Worm (Caenorhabditis elegans): Measurements from ENCODE around the gene lelo-4.

Gene lelo-4

ce11 chrII:5702611-5703192 is 12.0 kb upstream of the lelo-4 start (continued):
- TF ChIP-seq ctbp-1 (GFP tag; IDR thresholded peaks at IDR 0.05) (no peak), zip-2 (tag; optimal IDR thresholded peaks at IDR 0.05) (no peak)

DNA sequence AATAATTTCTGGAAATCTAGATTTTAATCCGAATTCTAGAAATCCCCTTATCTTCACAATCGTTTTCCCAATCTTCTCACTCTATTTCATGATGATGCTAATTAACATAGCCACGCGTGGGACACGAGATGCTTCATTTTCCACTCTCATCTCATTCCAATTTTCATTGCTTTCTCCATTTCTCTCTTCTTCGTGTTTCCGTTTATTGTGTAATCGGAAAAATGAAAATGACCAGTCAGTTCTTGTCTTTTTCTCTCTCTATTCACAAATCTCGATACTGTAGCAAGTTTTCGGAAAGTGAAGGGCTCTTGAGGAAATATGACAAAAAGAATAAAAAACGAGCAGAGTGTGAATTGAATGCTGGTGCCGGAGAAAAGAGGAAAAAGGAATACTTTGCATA is 10.2 kb upstream of the lelo-4 start:
- TF ChIP-seq nhr-76 (tag; optimal IDR thresholded peaks at IDR 0.05) (no peak), unc-130 (GFP tag; optimal IDR thresholded peaks at IDR 0.05) (no peak), nhr-237 (tag; optimal IDR thresholded peaks at IDR 0.05) (no peak), daf-8 (GFP tag; IDR thresholded peaks at IDR 0.05) (no peak), zfp-2 (tag; optimal IDR thresholded peaks at IDR 0.05) (no peak), nhr-11 (tag; optimal IDR thresholded peaks at IDR 0.05) (no peak), lin-39 (tag; optimal IDR thresholded peaks at IDR 0.05) (no peak), daf-12 (tag; optimal IDR thresholded peaks at IDR 0.05) (no peak), lsy-2 (tag; optimal IDR thresholded peaks at IDR 0.05) (peak in 1 of 2 experiments; percentile 14), egl-43 (GFP tag; IDR thresholded peaks at IDR 0.05) (no peak), lin-38 (GFP tag; IDR thresholded peaks at IDR 0.05) (no peak), lim-7 (GFP tag; IDR thresholded peaks at IDR 0.05) (no peak), mxl-3 (GFP tag; optimal IDR thresholded peaks at IDR 0.05) (peak; percentile 27), hlh-30 (tag; optimal IDR thresholded peaks at IDR 0.05; ENCODE audit: insufficient read depth) (peak; percentile 25), mdl-1 (tag; optimal IDR thresholded peaks at IDR 0.05) (no peak), egl-27 (tag; optimal IDR thresholded peaks at IDR 0.05) (no peak), Y105C5A.15 (GFP tag; IDR thresholded peaks at IDR 0.05) (no peak), dmd-9 (GFP tag; IDR thresholded peaks at IDR 0.05) (no peak), daf-19 (GFP tag; conservative IDR thresholded peaks at IDR 0.05) (no peak), snpc-1.2 (GFP tag; IDR thresholded peaks at IDR 0.05) (no peak), madf-5 (GFP tag; IDR thresholded peaks at IDR 0.05) (no peak), T26A8.4 (GFP tag; IDR thresholded peaks at IDR 0.05) (no peak), F37D6.2 (tag; optimal IDR thresholded peaks at IDR 0.05) (no peak), ceh-32 (tag; optimal IDR thresholded peaks at IDR 0.05; ENCODE audit: poor library complexity) (no peak), zip-2 (tag; optimal IDR thresholded peaks at IDR 0.05) (no peak)

DNA sequence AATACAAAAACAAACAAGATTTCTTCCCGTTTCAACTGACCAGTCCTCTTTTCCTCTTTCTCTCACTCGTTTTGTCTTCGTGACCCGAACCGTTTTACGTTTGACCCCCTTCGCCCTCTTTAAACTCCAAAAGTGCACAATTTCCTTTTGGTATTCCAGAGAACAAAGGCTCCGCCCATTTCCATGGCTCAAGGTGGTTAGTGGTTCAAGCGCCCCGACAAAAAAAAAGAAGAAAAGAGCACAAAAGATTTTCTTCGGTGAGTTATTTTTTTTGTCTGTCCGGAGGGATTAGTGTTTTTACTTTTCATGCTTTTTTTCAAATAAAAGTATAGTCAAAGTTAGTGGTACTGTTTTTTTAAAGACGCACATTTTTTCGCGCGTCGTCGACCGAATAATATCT is 7.2 kb upstream of the lelo-4 start, which contains the start of gene osta-2:
TSS of gene osta-2 (plus strand) at position 160 of the 400 bp plus-strand sequence.
- TF ChIP-seq F49E8.2 (tag; optimal IDR thresholded peaks at IDR 0.05; ENCODE audit: borderline replicate concordance) (no peak), fkh-10 (GFP tag; optimal IDR thresholded peaks at IDR 0.05) (peak; percentile 5), unc-62 (GFP tag; optimal IDR thresholded peaks at IDR 0.05 in 1 of 2) (peak in 1 of 2 experiments; percentile 92), unc-62 (tag; optimal IDR thresholded peaks at IDR 0.05) (no peak)

DNA sequence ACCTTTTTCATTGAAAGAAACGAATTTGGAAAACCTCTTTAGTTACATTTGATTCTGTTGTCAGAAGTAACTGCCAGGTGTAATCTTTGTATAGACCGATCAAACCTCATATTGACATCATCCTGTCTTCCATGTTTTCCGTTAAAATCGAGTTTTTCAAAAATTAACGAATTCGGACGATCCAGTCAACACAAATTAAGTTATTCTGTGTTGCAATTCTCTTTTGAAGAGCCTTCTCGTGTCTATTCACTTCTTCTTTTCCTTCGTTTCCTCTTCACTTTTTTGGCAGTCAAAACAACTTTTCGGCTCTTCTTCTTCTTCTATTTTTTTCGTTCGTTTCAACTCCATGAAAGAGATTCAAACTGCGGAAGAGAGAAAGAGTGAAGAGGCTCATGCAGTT is 6.6 kb upstream of the lelo-4 start:
- no peak for TF ChIP-seq zip-2 (tag; optimal IDR thresholded peaks at IDR 0.05)
- no peak for TF ChIP-seq T26A8.4 (GFP tag; IDR thresholded peaks at IDR 0.05)
- TF ChIP-seq dmd-8 (GFP tag; IDR thresholded peaks at IDR 0.05) = no peak
- TF ChIP-seq dmd-6 (GFP tag; IDR thresholded peaks at IDR 0.05) = no peak
- TF ChIP-seq ctbp-1 (GFP tag; IDR thresholded peaks at IDR 0.05) = peak; percentile 48
- no peak for TF ChIP-seq attf-4 (tag; optimal IDR thresholded peaks at IDR 0.05)
- TF ChIP-seq ztf-7 (tag; optimal IDR thresholded peaks at IDR 0.05) = no peak
- no peak for TF ChIP-seq unc-130 (GFP tag; optimal IDR thresholded peaks at IDR 0.05)
- no peak for TF ChIP-seq T20F7.1 (GFP tag; optimal IDR thresholded peaks at IDR 0.05)
- no peak for TF ChIP-seq F10B5.3 (tag; optimal IDR thresholded peaks at IDR 0.05)
- TF ChIP-seq aly-2 (tag; optimal IDR thresholded peaks at IDR 0.05) = no peak
- TF ChIP-seq Y105C5A.15 (GFP tag; IDR thresholded peaks at IDR 0.05) = no peak
- no peak for TF ChIP-seq spr-3 (GFP tag; optimal IDR thresholded peaks at IDR 0.05)
- TF ChIP-seq lin-29 (GFP tag; IDR thresholded peaks at IDR 0.05) = no peak
- no peak for TF ChIP-seq unc-39 (tag; optimal IDR thresholded peaks at IDR 0.05)
- no peak for TF ChIP-seq zag-1 (tag; optimal IDR thresholded peaks at IDR 0.05)
- no peak for TF ChIP-seq pha-4 (GFP tag; IDR thresholded peaks at IDR 0.05)
- TF ChIP-seq pha-4 (tag; optimal IDR thresholded peaks at IDR 0.05) = no peak
- no peak for TF ChIP-seq zfp-2 (tag; optimal IDR thresholded peaks at IDR 0.05)
- 0 out of 2 replicates have a peak, but pooled peaks have one; percentile 24 for TF ChIP-seq hmg-1.1 (GFP tag; IDR thresholded peaks at IDR 0.05)
- TF ChIP-seq skn-1 (tag; optimal IDR thresholded peaks at IDR 0.05) = no peak
- peak; percentile 18 for TF ChIP-seq rbr-2 (tag; optimal IDR thresholded peaks at IDR 0.05)
- TF ChIP-seq F37D6.2 (tag; optimal IDR thresholded peaks at IDR 0.05) = no peak
- no peak for TF ChIP-seq D1046.2 (GFP tag; IDR thresholded peaks at IDR 0.05)
- no peak for TF ChIP-seq ceh-62 (tag; optimal IDR thresholded peaks at IDR 0.05)
- no peak for TF ChIP-seq daf-19 (GFP tag; conservative IDR thresholded peaks at IDR 0.05)
